Worm (Caenorhabditis elegans) whole organism, mixed stage, embryonic: Measurements from ENCODE around the gene srt-5.

ENCODE experiments used
- M03D4.4 ChIP-seq: sonication (generic microtip); optimal IDR thresholded peaks from 2 replicates; lab custom pipeline; 2017; ENCODE audit warnings: mild to moderate bottlenecking, missing genetic modification characterization, missing compliant biosample characterization
- bed-3 ChIP-seq: fragments of 200-800 bp; sonication (Bioruptor generic); optimal IDR thresholded peaks from 3 replicates; lab custom pipeline; 2018; ENCODE audit warnings: mild to moderate bottlenecking, missing genetic modification characterization, moderate library complexity, missing compliant biosample characterization
- blmp-1 ChIP-seq: fragments of 150-350 bp; optimal IDR thresholded peaks from 2 replicates; lab custom pipeline; 2014; ENCODE audit warnings: missing biosample characterization, missing genetic modification characterization
- ceh-39 ChIP-seq: fragments of 150-350 bp; optimal IDR thresholded peaks from 2 replicates; lab custom pipeline; 2014; ENCODE audit warnings: missing biosample characterization, missing genetic modification characterization
- drap-1 ChIP-seq: fragments of 200-800 bp; sonication (Bioruptor generic); optimal IDR thresholded peaks from 3 replicates; lab custom pipeline; 2018; ENCODE audit warnings: mild to moderate bottlenecking, missing genetic modification characterization, missing compliant biosample characterization
- elt-1 ChIP-seq: sonication (generic microtip); optimal IDR thresholded peaks from 2 replicates; lab custom pipeline; 2017; ENCODE audit warnings: missing genetic modification characterization, mild to moderate bottlenecking, missing compliant biosample characterization, antibody characterized with exemption, moderate library complexity, borderline replicate concordance; ENCODE audit not compliant: insufficient read depth
- elt-3 ChIP-seq: fragments of 150-350 bp; optimal IDR thresholded peaks from 2 replicates; lab custom pipeline; 2014; ENCODE audit warnings: missing biosample characterization, missing genetic modification characterization
- flh-1 ChIP-seq: fragments of 200-800 bp; sonication (Bioruptor generic); optimal IDR thresholded peaks from 2 replicates; lab custom pipeline; 2018; ENCODE audit warnings: mild to moderate bottlenecking, missing genetic modification characterization, moderate library complexity, missing compliant biosample characterization
- ham-2 ChIP-seq: fragments of 200-800 bp; sonication (Bioruptor generic); optimal IDR thresholded peaks from 2 replicates; lab custom pipeline; 2018; ENCODE audit warnings: mild to moderate bottlenecking, missing genetic modification characterization, missing compliant biosample characterization
- hlh-1 ChIP-seq: fragments of 150-350 bp; optimal IDR thresholded peaks from 2 replicates; lab custom pipeline; 2014; ENCODE audit warnings: missing biosample characterization, missing genetic modification reagents, missing genetic modification characterization
- lin-13 ChIP-seq: fragments of 150-350 bp; optimal IDR thresholded peaks from 2 replicates; lab custom pipeline; 2014; ENCODE audit warnings: missing biosample characterization, missing genetic modification characterization
- lin-32 ChIP-seq: fragments of 200-800 bp; sonication (Bioruptor generic); optimal IDR thresholded peaks from 2 replicates; lab custom pipeline; 2018; ENCODE audit warnings: mild to moderate bottlenecking, missing genetic modification characterization, missing compliant biosample characterization
- lsy-2 ChIP-seq: fragments of 150-350 bp; optimal IDR thresholded peaks from 2 replicates; lab custom pipeline; 2014; ENCODE audit warnings: missing biosample characterization, missing genetic modification characterization
- mab-5 ChIP-seq: fragments of 150-350 bp; optimal IDR thresholded peaks from 2 replicates; lab custom pipeline; 2014; ENCODE audit warnings: missing biosample characterization, missing genetic modification characterization
- mep-1 ChIP-seq: fragments of 150-350 bp; optimal IDR thresholded peaks from 2 replicates; lab custom pipeline; 2017; ENCODE audit warnings: missing biosample characterization, missing genetic modification reagents, missing genetic modification characterization, inconsistent platforms
- mls-2 ChIP-seq: sonication (generic microtip); optimal IDR thresholded peaks from 2 replicates; lab custom pipeline; 2016; ENCODE audit warnings: mild to moderate bottlenecking, missing genetic modification characterization, moderate library complexity, missing compliant biosample characterization
- nhr-12 ChIP-seq: fragments of 150-350 bp; optimal IDR thresholded peaks from 2 replicates; lab custom pipeline; 2014; ENCODE audit warnings: missing biosample characterization, missing genetic modification characterization
- nhr-2 ChIP-seq: fragments of 150-350 bp; optimal IDR thresholded peaks from 2 replicates; lab custom pipeline; 2014; ENCODE audit warnings: missing biosample characterization, missing genetic modification characterization
- nhr-237 ChIP-seq: fragments of 150-350 bp; optimal IDR thresholded peaks from 2 replicates; lab custom pipeline; 2014; ENCODE audit warnings: missing biosample characterization, missing genetic modification characterization
- nhr-76 ChIP-seq: sonication (generic microtip); optimal IDR thresholded peaks from 2 replicates; lab custom pipeline; 2017; ENCODE audit warnings: missing biosample characterization, missing genetic modification characterization
- pha-4 ChIP-seq: fragments of 150-350 bp; optimal IDR thresholded peaks from 2 replicates; lab custom pipeline; 2018; ENCODE audit warnings: missing biosample characterization, missing genetic modification reagents, missing genetic modification characterization
- snpc-4 ChIP-seq: fragments of 150-350 bp; optimal IDR thresholded peaks from 2 replicates; lab custom pipeline; 2014; ENCODE audit warnings: missing biosample characterization, missing genetic modification characterization
- sptf-1 ChIP-seq: sonication (generic microtip); optimal IDR thresholded peaks from 2 replicates; lab custom pipeline; 2017; ENCODE audit warnings: mild to moderate bottlenecking, missing genetic modification characterization, moderate library complexity, missing compliant biosample characterization
- tbx-8 ChIP-seq: fragments of 200-800 bp; sonication (Bioruptor generic); optimal IDR thresholded peaks from 2 replicates; lab custom pipeline; 2018; ENCODE audit warnings: mild to moderate bottlenecking, missing genetic modification characterization, moderate library complexity, missing compliant biosample characterization
- unc-120 ChIP-seq: sonication (generic microtip); optimal IDR thresholded peaks from 2 replicates; lab custom pipeline; 2017; ENCODE audit warnings: missing genetic modification characterization, missing compliant biosample characterization; ENCODE audit not compliant: poor library complexity, severe bottlenecking
- unc-39 ChIP-seq: fragments of 150-350 bp; optimal IDR thresholded peaks from 2 replicates; lab custom pipeline; 2014; ENCODE audit warnings: missing biosample characterization, missing genetic modification characterization
- unc-62 ChIP-seq: fragments of 150-350 bp; optimal IDR thresholded peaks from 2 replicates; lab custom pipeline; 2014; ENCODE audit warnings: missing biosample characterization, missing genetic modification reagents, missing genetic modification characterization
- zip-8 ChIP-seq: fragments of 150-350 bp; optimal IDR thresholded peaks from 2 replicates; lab custom pipeline; 2014; ENCODE audit warnings: missing biosample characterization, missing genetic modification characterization

srt-5 gene

DNA sequence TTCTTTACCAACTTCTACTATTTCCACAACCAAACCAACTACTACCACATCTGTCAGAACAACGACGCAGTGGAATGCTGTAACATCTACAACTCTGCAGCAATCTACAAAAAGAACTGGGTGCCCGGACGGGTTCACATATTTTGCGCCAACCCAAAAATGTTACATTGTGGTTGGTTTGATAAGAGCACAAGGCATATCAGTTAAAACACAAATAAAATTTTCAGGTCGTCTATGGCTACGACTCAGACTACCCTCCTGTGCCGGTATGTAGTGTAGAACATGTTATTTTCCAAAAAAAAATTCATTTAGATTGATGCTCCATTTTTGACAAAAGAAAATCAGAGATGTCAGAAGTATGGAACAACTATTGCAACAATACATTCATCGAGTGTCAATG, 38.5 kb upstream of the srt-5 start:
- TF ChIP-seq blmp-1 (tag; lab: Kevin White, UChicago): no peak
- TF ChIP-seq M03D4.4 (tag; lab: Kevin White, UChicago): no peak
- no peak for TF ChIP-seq elt-3 (tag; lab: Kevin White, UChicago)
- no peak for TF ChIP-seq drap-1
- TF ChIP-seq mep-1 (tag; lab: Kevin White, UChicago): no peak
- TF ChIP-seq tbx-8: no peak
- no peak for TF ChIP-seq zip-8 (tag; lab: Kevin White, UChicago)
- TF ChIP-seq nhr-12 (tag; lab: Kevin White, UChicago): no peak
- TF ChIP-seq unc-62: no peak
- TF ChIP-seq lin-13 (tag; lab: Kevin White, UChicago): no peak
- no peak for TF ChIP-seq nhr-237 (tag; lab: Kevin White, UChicago)
- no peak for TF ChIP-seq pha-4

DNA sequence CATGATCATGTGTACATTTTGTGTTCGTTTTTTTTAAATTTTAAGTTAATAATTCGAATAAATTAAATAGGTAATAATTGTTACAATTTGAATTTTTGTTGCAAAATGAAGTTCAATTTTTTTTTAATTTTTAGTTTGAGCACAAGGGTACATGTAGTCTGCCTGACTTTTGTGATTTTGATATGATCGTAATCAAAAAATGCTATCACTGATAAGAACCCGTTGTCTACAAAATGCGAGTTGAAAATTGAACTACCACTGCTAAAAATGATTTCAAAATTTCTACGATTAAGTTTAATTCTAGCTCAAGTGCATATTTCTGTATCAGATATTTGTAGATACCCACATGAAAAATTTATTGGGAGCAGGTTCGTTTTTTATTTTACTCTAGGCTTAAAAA, 37.5 kb upstream of the srt-5 start, which contains the start of gene clec-210:
Gene clec-210, plus strand, starts transcription at position 211 of the 400 bp plus-strand sequence.
- TF ChIP-seq nhr-12 (tag; lab: Kevin White, UChicago): no peak
- no peak for TF ChIP-seq hlh-1 (tag; lab: Kevin White, UChicago)
- no peak for TF ChIP-seq lsy-2
- no peak for TF ChIP-seq elt-3 (tag; lab: Kevin White, UChicago)
- TF ChIP-seq unc-62: no peak
- no peak for TF ChIP-seq pha-4
- TF ChIP-seq ceh-39 (tag; lab: Kevin White, UChicago): no peak
- TF ChIP-seq flh-1 (GFP tag; lab: Kevin White, UChicago): no peak
- no peak for TF ChIP-seq unc-39
- TF ChIP-seq mep-1 (tag; lab: Kevin White, UChicago): no peak
- no peak for TF ChIP-seq nhr-2 (tag; lab: Kevin White, UChicago)
- TF ChIP-seq nhr-237 (tag; lab: Kevin White, UChicago): no peak
- no peak for TF ChIP-seq snpc-4
- no peak for TF ChIP-seq lin-13 (tag; lab: Kevin White, UChicago)
- TF ChIP-seq unc-120 (tag; lab: Kevin White, UChicago): no peak
- no peak for TF ChIP-seq drap-1

DNA sequence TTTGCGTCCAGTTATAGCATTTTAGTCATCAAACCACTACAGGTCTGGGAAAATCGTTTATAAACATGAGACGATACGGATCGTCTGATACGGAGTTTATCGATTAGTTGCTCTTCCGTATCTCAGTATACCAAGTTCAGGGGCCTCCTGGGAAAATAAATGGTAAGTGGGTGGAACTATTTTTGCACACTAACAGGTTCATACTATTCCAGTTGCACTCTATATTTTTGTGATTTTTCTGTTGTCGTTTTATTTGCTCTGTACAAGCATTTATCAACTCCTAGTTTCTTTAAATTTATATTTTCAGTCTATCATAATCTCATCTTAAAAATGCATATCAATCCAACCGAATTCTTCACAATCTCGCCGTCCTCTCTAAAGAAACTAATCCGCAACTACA, 34.3 kb upstream of the srt-5 start, which contains the start of gene Y73C8C.3:
Gene Y73C8C.3, plus strand, starts transcription at position 301 of the 400 bp plus-strand sequence.
- no peak for TF ChIP-seq mls-2 (tag; lab: Kevin White, UChicago)
- TF ChIP-seq M03D4.4 (tag; lab: Kevin White, UChicago): no peak
- no peak for TF ChIP-seq nhr-76 (tag; lab: Kevin White, UChicago)
- no peak for TF ChIP-seq zip-8 (tag; lab: Kevin White, UChicago)
- no peak for TF ChIP-seq unc-62
- no peak for TF ChIP-seq lsy-2
- TF ChIP-seq lin-32: no peak
- no peak for TF ChIP-seq blmp-1 (tag; lab: Kevin White, UChicago)
- TF ChIP-seq elt-1 (tag; lab: Kevin White, UChicago): no peak
- no peak for TF ChIP-seq elt-3 (tag; lab: Kevin White, UChicago)
- TF ChIP-seq nhr-12 (tag; lab: Kevin White, UChicago): no peak
- TF ChIP-seq mep-1 (tag; lab: Kevin White, UChicago): no peak

DNA sequence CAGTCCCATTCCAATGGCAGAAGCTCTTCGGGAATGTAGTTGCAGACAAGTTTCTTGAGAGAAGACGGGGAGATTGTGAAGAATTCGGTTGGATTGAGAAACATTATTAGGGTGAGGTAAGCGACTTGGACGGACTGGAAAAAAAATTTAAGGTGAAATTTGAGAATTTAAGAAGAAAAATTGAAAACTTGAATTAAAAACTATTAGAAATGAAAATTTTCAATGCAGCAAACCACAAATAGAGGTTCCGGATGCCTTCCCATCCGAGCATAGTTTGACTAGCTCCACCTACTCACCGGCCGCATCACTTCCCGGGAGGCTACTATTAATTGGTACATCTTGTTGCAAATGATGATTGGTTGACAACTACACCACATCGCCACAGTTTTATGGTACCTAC, 33.1 kb upstream of the srt-5 start, which contains the start of gene Y73C8C.8:
Gene Y73C8C.8, minus strand, starts transcription at position 101 of the 400 bp plus-strand sequence.
- no peak for TF ChIP-seq nhr-76 (tag; lab: Kevin White, UChicago)

DNA sequence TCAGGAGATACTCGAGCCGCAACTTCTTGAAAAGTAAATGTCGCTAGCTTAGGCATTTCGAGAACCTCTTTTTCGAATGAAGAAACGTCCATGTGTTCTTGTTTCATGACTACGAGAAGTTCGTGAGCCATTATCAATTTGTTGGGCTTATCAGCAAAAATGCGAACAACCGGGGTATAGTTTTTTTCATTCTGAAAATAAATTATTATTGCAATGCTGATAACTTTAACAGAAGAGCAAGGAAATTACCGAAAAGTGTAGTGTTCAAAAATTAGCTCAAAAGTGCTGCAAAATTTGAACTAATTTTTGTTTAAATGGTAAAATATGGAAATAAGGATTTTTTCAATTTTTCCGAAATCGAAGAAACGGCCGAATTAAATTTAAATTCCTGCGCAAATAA, 31.5 kb upstream of the srt-5 start:
- TF ChIP-seq tbx-8 (no peak), nhr-12 (tag; lab: Kevin White, UChicago) (no peak), sptf-1 (no peak), ham-2 (GFP tag; lab: Kevin White, UChicago) (no peak), unc-39 (no peak), drap-1 (no peak), blmp-1 (tag; lab: Kevin White, UChicago) (no peak), unc-120 (tag; lab: Kevin White, UChicago) (no peak), nhr-76 (tag; lab: Kevin White, UChicago) (no peak)
- TF ChIP-seq, all 35 proteins: peak for 0

DNA sequence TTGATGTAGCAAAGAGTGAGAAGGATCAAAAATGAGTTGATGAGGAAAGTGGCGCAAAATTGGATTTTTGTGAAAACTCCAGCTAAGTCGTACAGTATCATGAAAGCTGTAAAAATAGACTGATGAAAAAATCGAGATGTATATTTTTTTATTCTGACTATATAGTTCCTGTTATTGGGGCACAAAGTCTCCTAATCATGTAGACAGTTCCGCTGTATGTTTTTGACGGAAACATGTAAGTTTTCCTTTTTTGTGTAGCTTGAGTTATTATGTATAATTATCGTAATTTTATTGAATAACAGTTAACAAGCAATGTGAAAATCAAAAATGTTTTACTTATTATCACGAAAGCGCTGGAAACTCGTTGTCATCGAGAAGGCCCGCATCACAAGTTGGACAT, 26.8 kb upstream of the srt-5 start, which contains the start of gene str-68:
Gene str-68, minus strand, starts transcription at position 101 of the 400 bp plus-strand sequence.
- TF ChIP-seq mep-1 (tag; lab: Kevin White, UChicago) (no peak), ceh-39 (tag; lab: Kevin White, UChicago) (no peak), mab-5 (tag; lab: Kevin White, UChicago) (no peak), elt-3 (tag; lab: Kevin White, UChicago) (no peak), bed-3 (GFP tag; lab: Kevin White, UChicago) (no peak), mls-2 (tag; lab: Kevin White, UChicago) (no peak)
- TF ChIP-seq, all 35 proteins: peak for 0
